Worm (Caenorhabditis elegans) whole organism, L2 larva: ENCODE data around the gene cthd-1.

ENCODE experiments used
- C34F6.9 ChIP-seq: fragments of 150-350 bp; optimal IDR thresholded peaks from 2 replicates; lab custom pipeline; 2014; ENCODE audit warnings: missing biosample characterization, missing genetic modification characterization
- ama-1 ChIP-seq: fragments of 150-350 bp; optimal IDR thresholded peaks from 2 replicates; lab custom pipeline; 2018; ENCODE audit warnings: inconsistent platforms
- dmd-4 ChIP-seq: sonication (generic microtip); optimal IDR thresholded peaks from 2 replicates; lab custom pipeline; 2017; ENCODE audit warnings: missing biosample characterization, missing genetic modification characterization
- egl-27 ChIP-seq: sonication (generic microtip); optimal IDR thresholded peaks from 3 replicates; lab custom pipeline; 2017; ENCODE audit warnings: missing biosample characterization, missing genetic modification reagents, missing genetic modification characterization
- elt-3 ChIP-seq: sonication (generic microtip); optimal IDR thresholded peaks from 2 replicates; lab custom pipeline; 2017; ENCODE audit warnings: missing biosample characterization, missing genetic modification characterization
- lin-13 ChIP-seq: fragments of 150-350 bp; optimal IDR thresholded peaks from 2 replicates; lab custom pipeline; 2014; ENCODE audit warnings: missing biosample characterization, missing genetic modification reagents, missing genetic modification characterization
- lin-39 ChIP-seq: fragments of 150-350 bp; optimal IDR thresholded peaks from 2 replicates; lab custom pipeline; 2014; ENCODE audit warnings: missing biosample characterization, missing genetic modification reagents, missing genetic modification characterization
- lsy-2 ChIP-seq, 2 experiments: fragments of 150-350 bp in 1 of 2; sonication (generic microtip) in 1 of 2; optimal IDR thresholded peaks; 2 replicates each; lab custom pipeline; 2014 to 2017; ENCODE audit warnings: missing biosample characterization in 2 of 2, missing genetic modification characterization in 2 of 2
- nhr-6 ChIP-seq: fragments of 150-350 bp; optimal IDR thresholded peaks from 2 replicates; lab custom pipeline; 2014; ENCODE audit warnings: missing biosample characterization, missing genetic modification characterization
- nhr-77 ChIP-seq: fragments of 150-350 bp; optimal IDR thresholded peaks from 2 replicates; lab custom pipeline; 2014; ENCODE audit warnings: missing biosample characterization, missing genetic modification characterization
- unc-55 ChIP-seq: fragments of 150-350 bp; sonication (generic microtip); optimal IDR thresholded peaks from 3 replicates; lab custom pipeline; 2014; ENCODE audit warnings: missing biosample characterization, missing genetic modification reagents, missing genetic modification characterization

DNA sequence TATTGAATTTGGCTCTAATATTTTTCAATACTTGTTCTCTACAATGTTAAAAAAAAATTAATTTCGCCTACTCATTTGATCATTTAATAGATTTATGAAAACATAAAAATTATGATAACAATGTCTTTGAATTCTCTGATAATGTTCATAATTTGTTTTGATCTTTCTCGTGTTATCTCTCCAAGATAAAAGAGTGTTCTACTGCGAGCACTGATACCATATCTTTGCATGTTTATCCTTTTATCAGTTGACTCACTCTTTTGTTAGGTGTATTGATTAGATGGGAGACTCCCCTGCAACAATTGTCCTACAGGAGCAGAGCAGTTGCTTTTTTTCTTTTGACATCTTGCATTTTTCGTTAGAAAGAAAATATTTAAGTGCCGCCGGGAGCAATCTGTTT, 21.1 kb downstream of the cthd-1 start:
- TF ChIP-seq C34F6.9 (tag; lab: Kevin White, UChicago) (no peak), lin-13 (no peak), ama-1 (lab: Kevin White, UChicago) (no peak), egl-27 (no peak), nhr-6 (tag; lab: Kevin White, UChicago) (no peak), unc-55 (GFP tag; lab: Kevin White, UChicago) (no peak), lsy-2 (tag; optimal IDR thresholded peaks at IDR 0.05; lab: Kevin White, UChicago) (no peak), nhr-77 (tag; lab: Kevin White, UChicago) (no peak), elt-3 (no peak), dmd-4 (tag; lab: Kevin White, UChicago) (no peak), lin-39 (tag; lab: Kevin White, UChicago) (no peak)
